Fruit fly (Drosophila melanogaster): ENCODE results near the gene chinmo.

The chinmo gene

dm6 chr2L:1737057-1737581 is 86.1 kb downstream of the chinmo start (continued):
- peak; percentile 77 for TF ChIP-seq ey (GFP tag; optimal IDR thresholded peaks at IDR 0.05)
- TF ChIP-seq Abd-B (GFP tag; optimal IDR thresholded peaks at IDR 0.05), result no peak
- no peak for TF ChIP-seq dmrt93B (GFP tag; optimal IDR thresholded peaks at IDR 0.05)
- no peak for TF ChIP-seq pan (optimal IDR thresholded peaks at IDR 0.05)
- TF ChIP-seq Jra (GFP tag; optimal IDR thresholded peaks at IDR 0.05), result no peak
- peak; percentile 78 for TF ChIP-seq Dif (GFP tag; optimal IDR thresholded peaks at IDR 0.05; ENCODE audit: partially characterized antibody)
- peak in 1 of 2 experiments; percentile 34 for TF ChIP-seq dl (GFP tag; optimal IDR thresholded peaks at IDR 0.05; ENCODE audit: insufficient read depth in 1 of 2, partially characterized antibody in 2 of 2)

dm6 chr2L:1738054-1738453 is 87.0 kb downstream of the chinmo start:
- TF ChIP-seq Dfd (GFP tag; optimal IDR thresholded peaks at IDR 0.05) (no peak), Rel (GFP tag; optimal IDR thresholded peaks at IDR 0.05) (no peak), Rel (tag; optimal IDR thresholded peaks at IDR 0.05) (no peak), dsf (GFP tag; optimal IDR thresholded peaks at IDR 0.05; ENCODE audit: borderline replicate concordance) (no peak), Sp1 (GFP tag; optimal IDR thresholded peaks at IDR 0.05) (no peak), usp (GFP tag; optimal IDR thresholded peaks at IDR 0.05) (no peak), rgr (GFP tag; optimal IDR thresholded peaks at IDR 0.05) (no peak), Hr78 (GFP tag; optimal IDR thresholded peaks at IDR 0.05) (no peak)

- TF ChIP-seq Jra (GFP tag; optimal IDR thresholded peaks at IDR 0.05), result no peak
- no peak for TF ChIP-seq br (GFP tag; optimal IDR thresholded peaks at IDR 0.05)
- no peak for TF ChIP-seq tai (GFP tag; optimal IDR thresholded peaks at IDR 0.05)
- TF ChIP-seq Abd-B (GFP tag; optimal IDR thresholded peaks at IDR 0.05), result no peak
- no peak for TF ChIP-seq OdsH (GFP tag; optimal IDR thresholded peaks at IDR 0.05)
- TF ChIP-seq sv (GFP tag; optimal IDR thresholded peaks at IDR 0.05), result no peak
- TF ChIP-seq Rel (GFP tag; optimal IDR thresholded peaks at IDR 0.05), result no peak
- TF ChIP-seq Rel (tag; optimal IDR thresholded peaks at IDR 0.05), result no peak
- no peak for TF ChIP-seq fru (GFP tag; optimal IDR thresholded peaks at IDR 0.05)
- no peak for TF ChIP-seq CrebA (GFP tag; optimal IDR thresholded peaks at IDR 0.05; ENCODE audit: borderline replicate concordance)
Measured at dm6 chr2L:1740095-1740494, 89.0 kb downstream of the chinmo start.

- TF ChIP-seq lola (GFP tag; optimal IDR thresholded peaks at IDR 0.05) (no peak), sv (GFP tag; optimal IDR thresholded peaks at IDR 0.05) (no peak), ey (GFP tag; optimal IDR thresholded peaks at IDR 0.05) (no peak), CrebA (GFP tag; optimal IDR thresholded peaks at IDR 0.05; ENCODE audit: borderline replicate concordance) (no peak), Dfd (GFP tag; optimal IDR thresholded peaks at IDR 0.05) (no peak), brk (GFP tag; optimal IDR thresholded peaks at IDR 0.05) (no peak), h (GFP tag; optimal IDR thresholded peaks at IDR 0.05) (no peak), Sp1 (GFP tag; optimal IDR thresholded peaks at IDR 0.05) (no peak), woc (GFP tag; optimal IDR thresholded peaks at IDR 0.05) (no peak), Rel (GFP tag; optimal IDR thresholded peaks at IDR 0.05) (no peak), Rel (tag; optimal IDR thresholded peaks at IDR 0.05) (no peak), Abd-B (GFP tag; optimal IDR thresholded peaks at IDR 0.05) (no peak), Dif (GFP tag; optimal IDR thresholded peaks at IDR 0.05; ENCODE audit: partially characterized antibody) (no peak), Jra (GFP tag; optimal IDR thresholded peaks at IDR 0.05) (no peak), jim (GFP tag; optimal IDR thresholded peaks at IDR 0.05) (no peak), Hr83 (GFP tag; optimal IDR thresholded peaks at IDR 0.05; ENCODE audit: poor library complexity, severe bottlenecking) (no peak), GATAd (GFP tag; optimal IDR thresholded peaks at IDR 0.05) (no peak), Hr78 (GFP tag; optimal IDR thresholded peaks at IDR 0.05) (no peak), dl (GFP tag; optimal IDR thresholded peaks at IDR 0.05; ENCODE audit: insufficient read depth in 1 of 2, partially characterized antibody in 2 of 2) (no peak)
Measured at dm6 chr2L:1743800-1744199, 92.7 kb downstream of the chinmo start.

- no peak for TF ChIP-seq foxo (GFP tag; optimal IDR thresholded peaks at IDR 0.05)
- TF ChIP-seq Vsx2 (GFP tag; optimal IDR thresholded peaks at IDR 0.05; ENCODE audit: partially characterized antibody), result peak; percentile 61
- no peak for TF ChIP-seq ey (GFP tag; optimal IDR thresholded peaks at IDR 0.05)
Measured at dm6 chr2L:1748410-1748809, 97.4 kb downstream of the chinmo start.

dm6 chr2L:1751953-1752352 is 100.9 kb downstream of the chinmo start, which contains the start of the genes CG17712 and CG17648:
TSS of gene CG17712 (minus strand) at chr2L:1752122.
TSS of gene CG17648 (plus strand) at chr2L:1752308.
- TF ChIP-seq woc (GFP tag; optimal IDR thresholded peaks at IDR 0.05) (peak; percentile 32), Myc (optimal IDR thresholded peaks at IDR 0.05) (peak; percentile 46), dl (GFP tag; optimal IDR thresholded peaks at IDR 0.05; ENCODE audit: insufficient read depth in 1 of 2, partially characterized antibody in 2 of 2) (no peak)
